Worm (Caenorhabditis elegans) whole organism, dauer: Measurements from ENCODE around the gene aptf-1.

Experiments used
- unc-62 ChIP-seq: sonication (generic microtip); optimal IDR thresholded peaks from 2 replicates; lab custom pipeline; 2017; ENCODE audit warnings: missing biosample characterization, missing genetic modification reagents, missing genetic modification characterization

aptf-1 gene

ce11 chrII:6470985-6471384 is 16.2 kb downstream of the aptf-1 start, which contains the start of gene dgk-5:
Gene dgk-5 (minus strand): TSS chrII:6471085.
- TF ChIP-seq unc-62 (GFP tag; lab: Kevin White, UChicago) = no peak

- no peak for TF ChIP-seq unc-62 (GFP tag; lab: Kevin White, UChicago)
These were observed 20.5 kb downstream of the aptf-1 start, which contains the start of gene T28D9.16 for ce11 chrII:6475180-6475737. Gene T28D9.16 (plus strand): TSS chrII:6475687.

DNA sequence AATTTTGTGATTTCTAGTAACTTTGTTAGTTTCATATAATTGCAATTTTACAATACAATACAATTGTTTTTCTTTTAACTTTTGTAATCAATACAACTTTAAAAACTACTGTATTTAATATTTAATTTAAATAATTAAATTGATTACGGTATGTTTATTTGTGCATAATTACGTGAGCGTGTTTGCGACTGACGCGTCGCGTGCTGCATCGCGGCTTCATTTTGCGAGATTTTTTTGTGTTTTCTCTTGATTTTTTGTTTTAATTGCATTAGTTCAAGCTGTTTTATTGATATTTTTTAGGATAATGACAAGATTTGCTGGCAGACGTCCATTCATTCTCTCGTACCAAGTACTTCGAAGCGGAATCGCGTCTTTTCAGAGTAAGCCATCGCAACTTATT is 21.9 kb downstream of the aptf-1 start, which contains the start of gene T28D9.4:
Gene T28D9.4 (plus strand): TSS at position 301 of the 400 bp plus-strand sequence.
- TF ChIP-seq unc-62 (GFP tag; lab: Kevin White, UChicago) = no peak

DNA sequence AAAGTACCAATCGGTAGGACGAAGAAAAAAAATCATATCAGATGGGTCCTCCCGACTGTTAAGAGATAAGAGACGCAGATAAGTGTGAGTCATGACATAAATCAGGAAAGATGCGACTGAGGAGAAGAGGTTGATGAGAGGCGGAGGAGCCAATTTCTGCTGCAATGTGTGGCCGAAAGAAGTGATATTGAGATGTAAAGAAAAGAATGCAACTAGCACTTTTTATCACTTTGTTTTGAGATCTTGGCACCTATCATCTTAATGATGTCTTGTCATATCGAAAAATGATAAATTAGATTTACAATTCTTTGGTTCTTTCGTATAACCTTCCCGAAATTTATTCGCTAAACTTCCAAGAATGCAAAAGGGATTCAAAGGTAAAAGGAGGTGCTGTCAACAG is 27.3 kb downstream of the aptf-1 start, which contains the start of gene del-10:
Gene del-10 (minus strand): TSS at position 24 of the 400 bp plus-strand sequence.
- no peak for TF ChIP-seq unc-62 (GFP tag; lab: Kevin White, UChicago)

ce11 chrII:6482762-6483161 is 28.0 kb downstream of the aptf-1 start:
- TF ChIP-seq unc-62 (GFP tag; lab: Kevin White, UChicago) = no peak

DNA sequence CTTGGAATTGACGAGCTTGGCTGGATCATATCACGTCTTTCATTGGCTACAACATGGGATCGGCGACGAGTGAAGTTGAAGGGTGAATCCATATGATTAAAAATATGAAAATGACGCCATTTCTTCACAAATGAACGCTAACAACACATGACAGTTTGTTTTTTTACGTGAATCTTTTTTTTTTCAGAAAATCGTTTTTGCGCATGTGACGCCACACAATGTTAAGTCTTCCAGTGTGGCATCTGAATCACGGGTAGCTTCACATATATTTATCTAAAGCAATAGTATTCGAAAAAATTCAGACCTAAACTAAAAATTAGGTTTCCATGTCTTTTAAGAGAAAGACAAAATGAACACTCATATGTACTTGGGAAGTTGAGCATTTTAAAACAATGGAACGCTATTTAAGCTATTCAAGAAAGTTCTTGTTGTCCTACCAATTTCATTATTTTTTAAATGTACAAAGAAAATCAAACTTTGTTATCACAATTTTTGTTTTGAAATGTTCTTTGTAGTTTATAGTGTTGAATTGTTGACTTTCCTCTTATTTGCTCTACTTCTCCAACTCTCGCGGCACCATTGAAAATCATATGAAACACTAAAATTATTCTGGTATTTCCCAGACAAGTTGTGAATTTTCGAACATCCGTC is 30.2 kb downstream of the aptf-1 start, which contains the start of the genes lido-16 and plpp-1.2:
Gene lido-16 (minus strand): TSS at position 101 of the 651 bp plus-strand sequence.
Gene plpp-1.2 (plus strand): TSS at position 601 of the 651 bp plus-strand sequence.
- TF ChIP-seq unc-62 (GFP tag; lab: Kevin White, UChicago) = no peak

DNA sequence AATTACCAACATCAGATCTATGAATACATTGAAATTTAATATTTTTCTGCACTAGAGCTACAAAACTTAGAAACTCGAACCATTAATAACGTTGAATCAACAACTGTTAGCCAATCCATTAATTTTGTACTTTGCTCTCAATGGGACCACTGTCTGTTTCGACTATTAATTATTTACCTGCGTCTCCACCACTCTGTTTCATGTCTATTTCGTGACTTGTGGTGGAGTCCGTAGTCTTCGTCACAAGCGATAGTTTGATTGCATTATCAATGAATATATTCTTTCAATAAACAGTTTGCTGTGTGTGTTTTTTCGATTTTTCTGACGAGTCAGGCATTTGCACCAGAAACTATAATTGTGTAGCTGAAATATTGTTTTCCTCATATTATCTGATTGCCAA is 31.6 kb downstream of the aptf-1 start:
- no peak for TF ChIP-seq unc-62 (GFP tag; lab: Kevin White, UChicago)

DNA sequence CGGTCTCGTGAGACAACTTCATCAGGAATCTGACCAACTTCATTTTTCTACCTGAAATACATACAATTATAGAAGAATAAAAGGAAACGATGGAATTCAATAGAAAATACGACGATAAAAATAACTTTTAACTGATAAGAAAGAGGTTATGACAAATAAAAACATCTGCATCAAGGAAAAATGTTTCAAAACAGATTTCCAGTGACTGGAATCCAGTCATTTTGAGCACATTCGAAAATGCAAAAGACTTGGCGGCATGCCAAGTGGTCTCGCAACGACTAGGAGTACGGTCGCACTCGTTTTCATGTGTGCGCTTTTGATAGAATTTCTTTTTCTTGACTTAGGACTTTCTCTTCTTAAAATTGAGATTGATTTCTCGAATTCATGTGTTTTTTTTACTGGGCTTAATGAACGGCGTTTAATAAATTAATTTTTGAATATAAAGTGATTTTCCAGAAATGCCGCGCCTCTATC is 35.0 kb downstream of the aptf-1 start, which contains the start of the genes snr-3 and rsp-5:
Gene snr-3 (minus strand): TSS at position 51 of the 474 bp plus-strand sequence.
Gene rsp-5 (plus strand): TSS at position 455 of the 474 bp plus-strand sequence.
- TF ChIP-seq unc-62 (GFP tag; lab: Kevin White, UChicago) = no peak

ce11 chrII:6491187-6491586 is 36.4 kb downstream of the aptf-1 start:
- TF ChIP-seq unc-62 (GFP tag; lab: Kevin White, UChicago) = no peak

ce11 chrII:6491817-6492452 is 37.2 kb downstream of the aptf-1 start, which contains the start of the genes T28D9.11 and T28D9.1:
Gene T28D9.11 (minus strand): TSS chrII:6491993.
Gene T28D9.1 (plus strand): TSS chrII:6492402.
- TF ChIP-seq unc-62 (GFP tag; lab: Kevin White, UChicago) = no peak

ce11 chrII:6493139-6493538 is 38.4 kb downstream of the aptf-1 start:
- no peak for TF ChIP-seq unc-62 (GFP tag; lab: Kevin White, UChicago)

DNA sequence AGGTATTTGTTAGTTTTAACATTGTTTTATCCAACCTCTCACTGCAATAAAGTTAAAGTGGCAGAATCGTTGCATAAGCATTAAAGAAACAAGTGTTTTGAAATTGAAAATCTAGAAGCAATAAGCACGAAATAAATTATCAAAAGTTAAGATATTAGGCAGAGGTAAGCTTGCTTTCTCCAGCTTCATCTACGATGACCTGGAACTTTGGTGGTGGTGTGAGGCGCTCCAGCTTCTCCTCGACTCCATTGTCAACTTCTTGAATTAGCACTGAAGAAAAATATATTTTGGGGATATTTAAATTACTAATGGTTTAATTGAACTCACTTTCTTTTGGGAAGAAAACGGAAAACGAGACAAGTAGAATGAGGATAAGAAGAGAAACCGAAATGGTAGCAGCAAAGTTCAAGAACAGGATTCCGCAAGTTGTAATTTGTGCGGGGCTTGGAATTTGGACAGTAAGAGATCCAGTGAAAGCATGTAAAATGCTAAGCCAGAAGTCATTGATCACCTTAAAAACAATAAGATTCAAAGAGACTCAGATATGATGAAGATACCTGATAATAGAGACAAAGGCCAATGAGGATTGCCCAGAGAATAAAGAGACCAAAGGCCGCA is 39.0 kb downstream of the aptf-1 start:
- no peak for TF ChIP-seq unc-62 (GFP tag; lab: Kevin White, UChicago)

ce11 chrII:6496496-6496895 is 41.7 kb downstream of the aptf-1 start:
- TF ChIP-seq unc-62 (GFP tag; lab: Kevin White, UChicago) = no peak

ce11 chrII:6497137-6497536 is 42.4 kb downstream of the aptf-1 start:
- TF ChIP-seq unc-62 (GFP tag; lab: Kevin White, UChicago) = no peak

DNA sequence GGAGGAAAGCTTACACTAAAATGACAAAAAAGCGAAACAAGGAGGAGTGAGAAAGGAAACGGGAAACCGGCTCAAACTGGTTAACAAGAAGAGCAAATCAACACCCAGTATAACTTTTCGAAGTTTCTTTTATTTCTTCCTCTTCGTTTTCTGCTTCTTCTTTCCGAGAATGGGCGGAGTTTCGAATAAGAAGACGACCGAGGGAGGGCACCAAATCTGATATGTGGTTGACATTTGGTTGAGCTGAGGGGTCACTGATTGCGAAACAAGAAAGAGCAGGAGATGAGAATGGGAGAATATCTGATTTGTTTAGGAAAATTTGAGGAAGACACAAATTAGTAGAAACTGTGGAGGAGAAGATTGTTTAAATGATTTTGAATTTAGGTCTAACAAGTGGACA is 43.8 kb downstream of the aptf-1 start:
- no peak for TF ChIP-seq unc-62 (GFP tag; lab: Kevin White, UChicago)
